Fruit fly (Drosophila melanogaster): ENCODE results near the gene kuk.

The kuk gene

DNA sequence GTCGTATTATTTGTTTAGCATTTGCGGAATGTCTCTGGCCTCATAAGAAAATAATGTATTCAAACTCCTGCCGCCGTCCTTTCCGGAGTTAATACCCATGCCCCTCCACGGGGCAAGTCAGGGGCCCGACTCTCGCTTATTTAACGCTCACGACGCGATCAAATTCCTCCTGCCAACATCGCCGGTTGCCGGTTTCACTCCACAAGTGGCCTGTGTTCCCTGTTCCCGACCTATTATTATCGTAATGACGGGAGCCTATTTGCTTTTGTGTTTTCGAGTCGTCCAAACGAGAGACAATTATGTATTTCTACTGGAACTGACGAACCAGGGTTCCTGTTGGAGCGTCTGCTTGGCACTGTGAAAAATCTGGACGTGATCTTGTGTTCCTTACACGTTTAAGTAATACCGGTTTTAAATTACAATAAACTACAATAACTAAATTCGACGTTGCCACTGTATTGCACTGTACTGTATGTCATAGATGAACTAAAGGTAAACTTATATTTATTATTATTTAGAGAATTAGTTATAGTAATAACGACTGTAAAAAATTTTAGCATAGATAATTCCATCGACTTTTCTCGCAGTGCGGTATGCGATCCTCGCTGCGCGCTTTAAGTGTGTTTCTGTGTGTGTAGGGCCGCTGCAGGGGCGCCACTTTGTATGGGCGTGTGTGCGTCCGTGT, 27.4 kb upstream of the kuk start (continued):
- peak; percentile 16 for TF ChIP-seq CG13123 (GFP tag; optimal IDR thresholded peaks at IDR 0.05)
- TF ChIP-seq zen (tag; optimal IDR thresholded peaks at IDR 0.05) = peak; percentile 72
- peak; percentile 84 for TF ChIP-seq CG10979 (tag; optimal IDR thresholded peaks at IDR 0.05)
- peak; percentile 62; the same call in 1 of the 3 replicates for TF ChIP-seq CG11093 (GFP tag; IDR thresholded peaks at IDR 0.05)
- no peak for TF ChIP-seq Tbp (GFP tag; optimal IDR thresholded peaks at IDR 0.05)
- peak; percentile 7 for TF ChIP-seq nerfin-1 (tag; optimal IDR thresholded peaks at IDR 0.05)
- peak; percentile 78 for TF ChIP-seq ac (GFP tag; optimal IDR thresholded peaks at IDR 0.05)
- TF ChIP-seq CG4360 (GFP tag; IDR thresholded peaks at IDR 0.05) = no peak
- TF ChIP-seq CG6854 (GFP tag; optimal IDR thresholded peaks at IDR 0.05) = no peak
- TF ChIP-seq lilli (GFP tag; optimal IDR thresholded peaks at IDR 0.05) = peak; percentile 27
- peak in 1 of 2 experiments; percentile 24 for TF ChIP-seq chif (GFP tag; optimal IDR thresholded peaks at IDR 0.05)
- TF ChIP-seq CHES-1-like (GFP tag; optimal IDR thresholded peaks at IDR 0.05) = no peak
- TF ChIP-seq Meics (GFP tag; optimal IDR thresholded peaks at IDR 0.05) = no peak
- TF ChIP-seq CG7745 (tag; optimal IDR thresholded peaks at IDR 0.05) = no peak
- peak; percentile 6 for TF ChIP-seq CG2875 (GFP tag; optimal IDR thresholded peaks at IDR 0.05)
- peak; percentile 33 for TF ChIP-seq CG13424 (tag; optimal IDR thresholded peaks at IDR 0.05)
- no peak for TF ChIP-seq CG1832 (GFP tag; optimal IDR thresholded peaks at IDR 0.05)
- 0 out of 2 replicates have a peak, but pooled peaks have one; percentile 26 for TF ChIP-seq sens-2 (GFP tag; IDR thresholded peaks at IDR 0.05)
- TF ChIP-seq cad (GFP tag; optimal IDR thresholded peaks at IDR 0.05) = no peak
- no peak for TF ChIP-seq eyg (GFP tag; optimal IDR thresholded peaks at IDR 0.05)
- 0 out of 2 replicates have a peak, but pooled peaks have one; percentile 24 for TF ChIP-seq CG4730 (GFP tag; IDR thresholded peaks at IDR 0.05)
- TF ChIP-seq CG2678 (tag; optimal IDR thresholded peaks at IDR 0.05) = peak; percentile 17
- TF ChIP-seq ro (GFP tag; IDR thresholded peaks at IDR 0.05) = no peak
- TF ChIP-seq HLHmδ (GFP tag; optimal IDR thresholded peaks at IDR 0.05) = no peak
- TF ChIP-seq Sry-δ (GFP tag; optimal IDR thresholded peaks at IDR 0.05) = no peak
- TF ChIP-seq CG12391 (tag; optimal IDR thresholded peaks at IDR 0.05) = peak; percentile 73
- TF ChIP-seq odd (GFP tag; optimal IDR thresholded peaks at IDR 0.05) = peak; percentile 11
- no peak for TF ChIP-seq sr (GFP tag; IDR thresholded peaks at IDR 0.05)
- no peak for TF ChIP-seq CG7928 (GFP tag; optimal IDR thresholded peaks at IDR 0.05)
- TF ChIP-seq CG30020 (tag; optimal IDR thresholded peaks at IDR 0.05) = no peak
- TF ChIP-seq CG10274 (GFP tag; optimal IDR thresholded peaks at IDR 0.05) = no peak
- TF ChIP-seq disco-r (GFP tag; optimal IDR thresholded peaks at IDR 0.05) = no peak
- TF ChIP-seq az2 (GFP tag; optimal IDR thresholded peaks at IDR 0.05) = peak; percentile 25
- peak; percentile 83 for TF ChIP-seq CG16815 (GFP tag; optimal IDR thresholded peaks at IDR 0.05)
- peak; percentile 68; the same call in 2 of the 3 replicates for TF ChIP-seq CG34422 (GFP tag; IDR thresholded peaks at IDR 0.05)
- TF ChIP-seq CG13287 (GFP tag; IDR thresholded peaks at IDR 0.05; ENCODE audit: partially characterized antibody) = no peak
- TF ChIP-seq CG12219 (GFP tag; optimal IDR thresholded peaks at IDR 0.05) = no peak
- TF ChIP-seq mam (GFP tag; optimal IDR thresholded peaks at IDR 0.05) = no peak
- no peak for TF ChIP-seq CrebB (tag; optimal IDR thresholded peaks at IDR 0.05)
- TF ChIP-seq Drgx (GFP tag; IDR thresholded peaks at IDR 0.05) = peak; percentile 12; the same call in 1 of the 2 replicates
- peak; percentile 44; the same call in 1 of the 3 replicates for TF ChIP-seq zfh1 (GFP tag; IDR thresholded peaks at IDR 0.05)
- peak; percentile 20 for TF ChIP-seq CG18476 (GFP tag; optimal IDR thresholded peaks at IDR 0.05)
- TF ChIP-seq CG7839 (tag; optimal IDR thresholded peaks at IDR 0.05) = peak; percentile 28
- no peak for TF ChIP-seq Lim3 (GFP tag; IDR thresholded peaks at IDR 0.05)
- no peak for TF ChIP-seq CG15514 (GFP tag; optimal IDR thresholded peaks at IDR 0.05)
- TF ChIP-seq unpg (GFP tag; optimal IDR thresholded peaks at IDR 0.05) = peak; percentile 41
- no peak for TF ChIP-seq Sry-β (GFP tag; optimal IDR thresholded peaks at IDR 0.05)
- TF ChIP-seq insv (GFP tag; optimal IDR thresholded peaks at IDR 0.05) = no peak
- peak; percentile 14 for TF ChIP-seq NC2β (GFP tag; optimal IDR thresholded peaks at IDR 0.05)

All from whole organism, embryonic.